Fruit fly (Drosophila melanogaster): ENCODE measurements around the gene sfl.

The sfl gene

dm6 chr3L:6451572-6451971 lies 43.9 kb upstream of the sfl start:
- TF ChIP-seq rn (GFP tag; IDR thresholded peaks at IDR 0.05), result no peak
- TF ChIP-seq CG17806 (tag; optimal IDR thresholded peaks at IDR 0.05), result no peak
- no peak for TF ChIP-seq CG15710 (tag; optimal IDR thresholded peaks at IDR 0.05)
- no peak for TF ChIP-seq gl (tag; optimal IDR thresholded peaks at IDR 0.05)
- no peak for TF ChIP-seq CG32121 (GFP tag; IDR thresholded peaks at IDR 0.05)
- no peak for TF ChIP-seq CG8159 (tag; optimal IDR thresholded peaks at IDR 0.05)
- no peak for TF ChIP-seq Ets98B (GFP tag; IDR thresholded peaks at IDR 0.05)
- TF ChIP-seq CG10348 (GFP tag; IDR thresholded peaks at IDR 0.05), result no peak
- TF ChIP-seq fd96Ca (GFP tag; IDR thresholded peaks at IDR 0.05), result no peak
- TF ChIP-seq Snoo (tag; optimal IDR thresholded peaks at IDR 0.05), result no peak
- TF ChIP-seq Pif1A (GFP tag; optimal IDR thresholded peaks at IDR 0.05), result no peak
- no peak for TF ChIP-seq CG9948 (tag; optimal IDR thresholded peaks at IDR 0.05)
- TF ChIP-seq CG34367 (tag; optimal IDR thresholded peaks at IDR 0.05), result no peak
- no peak for TF ChIP-seq D1 (tag; optimal IDR thresholded peaks at IDR 0.05)
- TF ChIP-seq CG12605 (GFP tag; IDR thresholded peaks at IDR 0.05), result no peak
- TF ChIP-seq CG14655 (GFP tag; optimal IDR thresholded peaks at IDR 0.05), result no peak
- TF ChIP-seq CG13204 (GFP tag; optimal IDR thresholded peaks at IDR 0.05), result no peak
- no peak for TF ChIP-seq CG8301 (tag; optimal IDR thresholded peaks at IDR 0.05)
- TF ChIP-seq EcR (GFP tag; optimal IDR thresholded peaks at IDR 0.05), result no peak

dm6 chr3L:6452347-6452746 lies 43.1 kb upstream of the sfl start:
- TF ChIP-seq Pif1B (GFP tag; optimal IDR thresholded peaks at IDR 0.05) (no peak), CG32121 (GFP tag; IDR thresholded peaks at IDR 0.05) (no peak), CG10348 (GFP tag; IDR thresholded peaks at IDR 0.05) (no peak), CG8159 (tag; optimal IDR thresholded peaks at IDR 0.05) (no peak), CG15710 (tag; optimal IDR thresholded peaks at IDR 0.05) (no peak), CG12605 (GFP tag; IDR thresholded peaks at IDR 0.05) (no peak)

DNA sequence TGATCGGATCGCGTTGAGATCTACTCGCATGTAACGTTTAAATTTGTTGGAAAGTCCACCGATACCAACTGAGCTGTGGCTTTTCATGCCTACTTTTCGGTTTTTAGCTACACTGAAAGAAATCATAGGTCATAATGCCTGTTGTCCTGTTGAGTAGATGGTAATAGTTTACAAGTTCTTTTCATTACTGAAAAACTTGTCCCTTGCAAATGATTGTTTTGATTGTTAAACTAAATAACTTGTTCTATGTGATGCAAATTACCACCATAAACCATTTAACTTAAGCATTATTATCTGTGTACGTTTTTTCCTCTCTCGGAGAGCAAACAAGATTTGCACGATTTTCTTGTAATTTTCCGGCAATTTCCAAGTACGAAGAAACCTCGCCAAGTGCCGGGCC lies 42.0 kb upstream of the sfl start:
- TF ChIP-seq Pif1B (GFP tag; optimal IDR thresholded peaks at IDR 0.05) (no peak), CG8159 (tag; optimal IDR thresholded peaks at IDR 0.05) (no peak), CG4496 (GFP tag; IDR thresholded peaks at IDR 0.05) (no peak), CG34367 (tag; optimal IDR thresholded peaks at IDR 0.05) (no peak), EcR (GFP tag; optimal IDR thresholded peaks at IDR 0.05) (no peak), CG8301 (tag; optimal IDR thresholded peaks at IDR 0.05) (peak; percentile 27), D1 (tag; optimal IDR thresholded peaks at IDR 0.05) (no peak), Ets98B (GFP tag; IDR thresholded peaks at IDR 0.05) (peak; percentile 43; the same call in 1 of the 2 replicates), CG12605 (GFP tag; IDR thresholded peaks at IDR 0.05) (no peak), CG14655 (GFP tag; optimal IDR thresholded peaks at IDR 0.05) (peak; percentile 19), CG32121 (GFP tag; IDR thresholded peaks at IDR 0.05) (no peak), rn (GFP tag; IDR thresholded peaks at IDR 0.05) (no peak)

- TF ChIP-seq CG17806 (tag; optimal IDR thresholded peaks at IDR 0.05) (peak; percentile 17), CG9948 (tag; optimal IDR thresholded peaks at IDR 0.05) (no peak), CG32121 (GFP tag; IDR thresholded peaks at IDR 0.05) (no peak), CG8159 (tag; optimal IDR thresholded peaks at IDR 0.05) (peak; percentile 13), CG8301 (tag; optimal IDR thresholded peaks at IDR 0.05) (peak; percentile 3), CG14655 (GFP tag; optimal IDR thresholded peaks at IDR 0.05) (peak; percentile 17), Ets98B (GFP tag; IDR thresholded peaks at IDR 0.05) (no peak), Snoo (tag; optimal IDR thresholded peaks at IDR 0.05) (no peak)
Observed at dm6 chr3L:6455383-6455782, 40.1 kb upstream of the sfl start.

DNA sequence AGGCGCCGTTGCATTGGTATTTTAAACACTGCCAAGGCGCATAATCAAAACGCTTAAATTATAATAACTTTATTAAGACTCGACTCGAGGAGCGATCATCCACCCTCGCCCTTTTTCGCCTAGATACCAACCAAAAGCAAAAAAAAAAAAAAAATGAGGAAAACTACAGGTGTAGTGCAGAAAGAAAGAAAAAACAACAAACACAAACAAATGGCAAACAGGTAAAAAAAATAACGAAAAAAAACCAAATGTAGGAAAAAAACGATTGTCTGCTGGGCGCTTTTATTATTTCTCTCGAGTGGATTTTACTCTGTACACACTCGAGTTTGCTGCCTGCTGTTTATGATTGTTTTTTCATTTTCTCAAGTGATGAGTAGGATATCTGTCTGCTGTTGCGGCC lies 38.3 kb upstream of the sfl start:
- TF ChIP-seq CG34367 (tag; optimal IDR thresholded peaks at IDR 0.05) (peak; percentile 23), CG8159 (tag; optimal IDR thresholded peaks at IDR 0.05) (no peak), Pif1A (GFP tag; optimal IDR thresholded peaks at IDR 0.05) (peak; percentile 47), Pif1B (GFP tag; optimal IDR thresholded peaks at IDR 0.05) (peak; percentile 11), CG4496 (GFP tag; IDR thresholded peaks at IDR 0.05) (peak; percentile 32; the same call in 1 of the 3 replicates), Ets98B (GFP tag; IDR thresholded peaks at IDR 0.05) (no peak), fd96Ca (GFP tag; IDR thresholded peaks at IDR 0.05) (peak; percentile 39; the same call in 1 of the 3 replicates), CG9948 (tag; optimal IDR thresholded peaks at IDR 0.05) (peak; percentile 10), CG14655 (GFP tag; optimal IDR thresholded peaks at IDR 0.05) (peak; percentile 11)

dm6 chr3L:6457891-6458290 lies 37.6 kb upstream of the sfl start:
- no peak for TF ChIP-seq CG10348 (GFP tag; IDR thresholded peaks at IDR 0.05)
- TF ChIP-seq EcR (GFP tag; optimal IDR thresholded peaks at IDR 0.05), result no peak
- TF ChIP-seq CG12605 (GFP tag; IDR thresholded peaks at IDR 0.05), result no peak
- TF ChIP-seq CG8159 (tag; optimal IDR thresholded peaks at IDR 0.05), result peak; percentile 73
- peak; percentile 76 for TF ChIP-seq CG9948 (tag; optimal IDR thresholded peaks at IDR 0.05)
- peak; percentile 61 for TF ChIP-seq Pif1A (GFP tag; optimal IDR thresholded peaks at IDR 0.05)
- peak; percentile 65 for TF ChIP-seq CG15710 (tag; optimal IDR thresholded peaks at IDR 0.05)
- TF ChIP-seq CG17806 (tag; optimal IDR thresholded peaks at IDR 0.05), result peak; percentile 68
- no peak for TF ChIP-seq CG4496 (GFP tag; IDR thresholded peaks at IDR 0.05)
- peak; percentile 76 for TF ChIP-seq CG14655 (GFP tag; optimal IDR thresholded peaks at IDR 0.05)
- TF ChIP-seq CG8301 (tag; optimal IDR thresholded peaks at IDR 0.05), result peak; percentile 73
- no peak for TF ChIP-seq D1 (tag; optimal IDR thresholded peaks at IDR 0.05)
- no peak for TF ChIP-seq CG32121 (GFP tag; IDR thresholded peaks at IDR 0.05)
- TF ChIP-seq gl (tag; optimal IDR thresholded peaks at IDR 0.05), result no peak
- no peak for TF ChIP-seq rn (GFP tag; IDR thresholded peaks at IDR 0.05)
- peak; percentile 68 for TF ChIP-seq Pif1B (GFP tag; optimal IDR thresholded peaks at IDR 0.05)
- TF ChIP-seq fd96Ca (GFP tag; IDR thresholded peaks at IDR 0.05), result peak; percentile 29; the same call in 2 of the 3 replicates
- peak; percentile 34 for TF ChIP-seq CG13204 (GFP tag; optimal IDR thresholded peaks at IDR 0.05)
- peak; percentile 63 for TF ChIP-seq CG34367 (tag; optimal IDR thresholded peaks at IDR 0.05)
- TF ChIP-seq Snoo (tag; optimal IDR thresholded peaks at IDR 0.05), result no peak
- TF ChIP-seq Ets98B (GFP tag; IDR thresholded peaks at IDR 0.05), result peak; percentile 27; the same call in 1 of the 2 replicates

All from whole organism, pupa.